Fruit fly (Drosophila melanogaster) whole organism, embryonic: Measurements from ENCODE around the gene CG31793.
A peak's percentile ranks its signal among the peaks of the same experiment; 100 is the strongest.

Experiments
- B-H2 ChIP-seq: fragments of 200-800 bp; sonication (Bioruptor generic); optimal IDR thresholded peaks from 2 replicates; lab custom pipeline; 2018; ENCODE audit warnings: missing biosample characterization, mild to moderate bottlenecking, missing genetic modification characterization
- Blimp-1 ChIP-seq: fragments of 200-800 bp; sonication (Bioruptor generic); optimal IDR thresholded peaks from 3 replicates; lab custom pipeline; 2018; ENCODE audit warnings: missing biosample characterization, missing genetic modification characterization, mild to moderate bottlenecking, moderate library complexity, missing genetic modification reagents
- CG11560 ChIP-seq: fragments of 200-800 bp; sonication (Bioruptor generic); IDR thresholded peaks from 3 replicates; pipeline ENCODE4 v1.3.6; 2022; ENCODE audit warnings: missing biosample characterization, missing genetic modification characterization
- CG11695 ChIP-seq: fragments of 200-800 bp; sonication (Bioruptor generic); IDR thresholded peaks from 3 replicates; pipeline ENCODE4 v1.3.6; 2022; ENCODE audit warnings: missing biosample characterization, missing genetic modification characterization
- CG12071 ChIP-seq: fragments of 200-800 bp; sonication (Bioruptor generic); optimal IDR thresholded peaks from 3 replicates; lab custom pipeline; 2018; ENCODE audit warnings: missing biosample characterization, mild to moderate bottlenecking, missing genetic modification characterization
- CG1233 ChIP-seq: fragments of 200-800 bp; sonication (Bioruptor generic); optimal IDR thresholded peaks from 4 replicates; lab custom pipeline; 2018; ENCODE audit warnings: missing biosample characterization, mild to moderate bottlenecking, missing genetic modification characterization
- CG12391 ChIP-seq: fragments of 200-800 bp; sonication (Bioruptor generic); optimal IDR thresholded peaks from 3 replicates; lab custom pipeline; 2018; ENCODE audit warnings: missing biosample characterization, mild to moderate bottlenecking, missing genetic modification characterization, moderate library complexity
- CG13296 ChIP-seq: fragments of 200-800 bp; sonication (Bioruptor generic); optimal IDR thresholded peaks from 3 replicates; lab custom pipeline; 2018; ENCODE audit warnings: missing biosample characterization, mild to moderate bottlenecking, missing genetic modification characterization
- CG13424 ChIP-seq: fragments of 200-800 bp; sonication (Bioruptor generic); optimal IDR thresholded peaks from 2 replicates; lab custom pipeline; 2019; ENCODE audit warnings: missing biosample characterization, mild to moderate bottlenecking, missing genetic modification characterization, moderate library complexity
- CG14441 ChIP-seq: fragments of 200-800 bp; sonication (Bioruptor generic); IDR thresholded peaks from 2 replicates; pipeline ENCODE4 v1.3.6; 2022; ENCODE audit warnings: missing biosample characterization, missing genetic modification characterization
- CG15514 ChIP-seq: fragments of 200-800 bp; sonication (Bioruptor generic); optimal IDR thresholded peaks from 3 replicates; lab custom pipeline; 2017; ENCODE audit warnings: missing biosample characterization, missing genetic modification characterization, mild to moderate bottlenecking, moderate library complexity, missing genetic modification reagents
- CG17359 ChIP-seq: fragments of 200-800 bp; sonication (Bioruptor generic); optimal IDR thresholded peaks from 3 replicates; lab custom pipeline; 2018; ENCODE audit warnings: missing biosample characterization, mild to moderate bottlenecking, missing genetic modification characterization, moderate library complexity
- CG2875 ChIP-seq: fragments of 200-800 bp; sonication (Bioruptor generic); optimal IDR thresholded peaks from 2 replicates; lab custom pipeline; 2017; ENCODE audit warnings: missing biosample characterization, mild to moderate bottlenecking, missing genetic modification characterization, missing genetic modification reagents
- CG2889 ChIP-seq: fragments of 200-800 bp; sonication (Bioruptor generic); IDR thresholded peaks from 3 replicates; pipeline ENCODE4 v1.3.6; 2022; ENCODE audit warnings: missing biosample characterization, missing genetic modification characterization
- CG31441 ChIP-seq: fragments of 200-800 bp; sonication (Bioruptor generic); IDR thresholded peaks from 2 replicates; pipeline ENCODE4 v1.3.6; 2022; ENCODE audit warnings: missing biosample characterization, missing genetic modification characterization
- CG4854 ChIP-seq: fragments of 200-800 bp; sonication (Bioruptor generic); optimal IDR thresholded peaks from 2 replicates; lab custom pipeline; 2016; ENCODE audit warnings: missing biosample characterization, missing genetic modification characterization, inconsistent platforms
- CG6683 ChIP-seq: fragments of 200-800 bp; sonication (Bioruptor generic); optimal IDR thresholded peaks from 2 replicates; lab custom pipeline; 2017; ENCODE audit warnings: missing biosample characterization, mild to moderate bottlenecking, missing genetic modification characterization, missing genetic modification reagents
- CG6813 ChIP-seq: fragments of 200-800 bp; sonication (Bioruptor generic); optimal IDR thresholded peaks from 2 replicates; lab custom pipeline; 2017; ENCODE audit warnings: missing biosample characterization, missing genetic modification characterization, mild to moderate bottlenecking, moderate library complexity, missing genetic modification reagents
- CG8944 ChIP-seq: fragments of 200-800 bp; sonication (Bioruptor generic); optimal IDR thresholded peaks from 3 replicates; lab custom pipeline; 2016; ENCODE audit warnings: missing biosample characterization, missing genetic modification characterization
- CG9437 ChIP-seq: fragments of 200-800 bp; sonication (Bioruptor generic); optimal IDR thresholded peaks from 2 replicates; lab custom pipeline; 2018; ENCODE audit warnings: missing biosample characterization, mild to moderate bottlenecking, missing genetic modification characterization
- CG9609 ChIP-seq: fragments of 200-800 bp; sonication (Bioruptor generic); optimal IDR thresholded peaks from 3 replicates; lab custom pipeline; 2016; ENCODE audit warnings: missing biosample characterization, missing genetic modification characterization
- CTCF ChIP-seq: fragments of 200-800 bp; sonication (Bioruptor generic); optimal IDR thresholded peaks from 2 replicates; lab custom pipeline; 2017; ENCODE audit warnings: missing biosample characterization, mild to moderate bottlenecking, missing genetic modification characterization, moderate library complexity
- Chrac-16 ChIP-seq: fragments of 200-800 bp; sonication (Bioruptor generic); optimal IDR thresholded peaks from 3 replicates; lab custom pipeline; 2016; ENCODE audit warnings: missing biosample characterization, missing genetic modification characterization
- Elba2 ChIP-seq: fragments of 200-800 bp; sonication (Bioruptor generic); optimal IDR thresholded peaks from 3 replicates; lab custom pipeline; 2016; ENCODE audit warnings: missing biosample characterization, missing genetic modification characterization
- Gug ChIP-seq: fragments of 200-800 bp; sonication (Bioruptor generic); IDR thresholded peaks from 4 replicates; pipeline ENCODE4 v1.3.6; 2022; ENCODE audit warnings: missing biosample characterization, missing genetic modification characterization
- Jarid2 ChIP-seq: fragments of 200-800 bp; sonication (Bioruptor generic); optimal IDR thresholded peaks from 3 replicates; lab custom pipeline; 2017; ENCODE audit warnings: mild to moderate bottlenecking, missing biosample characterization, missing genetic modification reagents, missing genetic modification characterization
- Six4 ChIP-seq: fragments of 200-800 bp; sonication (Bioruptor generic); optimal IDR thresholded peaks from 2 replicates; lab custom pipeline; 2016; ENCODE audit warnings: missing biosample characterization, missing genetic modification characterization
- Xrp1 ChIP-seq: fragments of 200-800 bp; sonication (Bioruptor generic); IDR thresholded peaks from 2 replicates; pipeline ENCODE4 v1.3.6; 2022; ENCODE audit warnings: missing biosample characterization, missing genetic modification characterization
- ato ChIP-seq: fragments of 200-800 bp; sonication (Bioruptor generic); IDR thresholded peaks from 2 replicates; pipeline ENCODE4 v1.3.6; 2022; ENCODE audit warnings: missing biosample characterization, missing genetic modification characterization; ENCODE audit not compliant: partially characterized antibody
- bab2 ChIP-seq: fragments of 200-800 bp; sonication (Bioruptor generic); optimal IDR thresholded peaks from 2 replicates; lab custom pipeline; 2016; ENCODE audit warnings: missing biosample characterization, missing genetic modification characterization
- bsh ChIP-seq, 2 experiments: fragments of 200-800 bp; sonication (Bioruptor generic); optimal IDR thresholded peaks; 2 replicates each; lab custom pipeline; 2017 to 2018; ENCODE audit warnings: mild to moderate bottlenecking in 2 of 2, missing biosample characterization in 2 of 2, missing genetic modification characterization in 2 of 2, moderate library complexity in 1 of 2
- cg ChIP-seq: fragments of 200-800 bp; sonication (Bioruptor generic); optimal IDR thresholded peaks from 3 replicates; lab custom pipeline; 2019; ENCODE audit warnings: missing biosample characterization, mild to moderate bottlenecking, missing genetic modification characterization, moderate library complexity
- cwo ChIP-seq: fragments of 200-800 bp; sonication (Bioruptor generic); optimal IDR thresholded peaks from 3 replicates; lab custom pipeline; 2017; ENCODE audit warnings: missing biosample characterization, missing genetic modification characterization, mild to moderate bottlenecking, moderate library complexity, missing genetic modification reagents
- dpn ChIP-seq, 2 experiments: fragments of 200-800 bp; sonication (Bioruptor generic); optimal IDR thresholded peaks; 3 replicates each; lab custom pipeline; 2016; ENCODE audit warnings: missing biosample characterization in 2 of 2, missing genetic modification characterization in 2 of 2
- exex ChIP-seq: fragments of 200-800 bp; sonication (Bioruptor generic); optimal IDR thresholded peaks from 4 replicates; lab custom pipeline; 2018; ENCODE audit warnings: missing biosample characterization, mild to moderate bottlenecking, missing genetic modification characterization, moderate library complexity
- grau ChIP-seq: fragments of 200-800 bp; optimal IDR thresholded peaks from 3 replicates; lab custom pipeline; 2019; ENCODE audit warnings: missing biosample characterization, mild to moderate bottlenecking, missing genetic modification characterization, moderate library complexity
- hkb ChIP-seq, 2 experiments: fragments of 200-800 bp in 1 of 2; fragments of >200 bp in 1 of 2; sonication (Bioruptor generic) in 1 of 2; IDR thresholded peaks in 1 of 2; optimal IDR thresholded peaks in 1 of 2; 2 replicates each; pipeline versions ENCODE4 v1.3.6 to Lab custom; 2017 to 2022; ENCODE audit warnings: missing biosample characterization in 1 of 2, missing genetic modification characterization in 1 of 2
- ind ChIP-seq: fragments of 200-800 bp; sonication (Bioruptor generic); optimal IDR thresholded peaks from 3 replicates; lab custom pipeline; 2016; ENCODE audit warnings: missing biosample characterization, missing genetic modification characterization
- kah ChIP-seq: fragments of 200-800 bp; sonication (Bioruptor generic); optimal IDR thresholded peaks from 2 replicates; lab custom pipeline; 2018; ENCODE audit warnings: missing biosample characterization, mild to moderate bottlenecking, missing genetic modification characterization
- kni ChIP-seq: fragments of 200-800 bp; sonication (Bioruptor generic); optimal IDR thresholded peaks from 3 replicates; lab custom pipeline; 2017; ENCODE audit warnings: mild to moderate bottlenecking, missing biosample characterization, missing genetic modification reagents, missing genetic modification characterization
- lilli ChIP-seq: fragments of 200-800 bp; sonication (Bioruptor generic); optimal IDR thresholded peaks from 3 replicates; lab custom pipeline; 2016; ENCODE audit warnings: missing biosample characterization, missing genetic modification characterization
- pho ChIP-seq: fragments of 200-800 bp; sonication (Bioruptor generic); optimal IDR thresholded peaks from 2 replicates; lab custom pipeline; 2016; ENCODE audit warnings: missing biosample characterization, missing genetic modification characterization
- pzg ChIP-seq: fragments of 200-800 bp; sonication (Bioruptor generic); optimal IDR thresholded peaks from 3 replicates; lab custom pipeline; 2018; ENCODE audit warnings: missing biosample characterization, mild to moderate bottlenecking, missing genetic modification characterization, moderate library complexity
- ranshi ChIP-seq: fragments of 200-800 bp; sonication (Bioruptor generic); IDR thresholded peaks from 2 replicates; pipeline ENCODE4 v1.3.6; 2022; ENCODE audit warnings: missing biosample characterization, missing genetic modification characterization
- salm ChIP-seq: fragments of 200-800 bp; sonication (Bioruptor generic); optimal IDR thresholded peaks from 2 replicates; lab custom pipeline; 2018; ENCODE audit warnings: missing biosample characterization, mild to moderate bottlenecking, missing genetic modification characterization
- sima ChIP-seq: fragments of 200-800 bp; sonication (Bioruptor generic); optimal IDR thresholded peaks from 2 replicates; lab custom pipeline; 2016; ENCODE audit warnings: missing biosample characterization, missing genetic modification characterization
- slp2 ChIP-seq: fragments of 200-800 bp; sonication (Bioruptor generic); optimal IDR thresholded peaks from 2 replicates; lab custom pipeline; 2016; ENCODE audit warnings: missing biosample characterization, missing genetic modification characterization
- sob ChIP-seq: fragments of 200-800 bp; sonication (Bioruptor generic); IDR thresholded peaks from 2 replicates; pipeline ENCODE4 v1.3.6; 2022; ENCODE audit warnings: missing biosample characterization, missing genetic modification characterization

CG31793 gene

DNA sequence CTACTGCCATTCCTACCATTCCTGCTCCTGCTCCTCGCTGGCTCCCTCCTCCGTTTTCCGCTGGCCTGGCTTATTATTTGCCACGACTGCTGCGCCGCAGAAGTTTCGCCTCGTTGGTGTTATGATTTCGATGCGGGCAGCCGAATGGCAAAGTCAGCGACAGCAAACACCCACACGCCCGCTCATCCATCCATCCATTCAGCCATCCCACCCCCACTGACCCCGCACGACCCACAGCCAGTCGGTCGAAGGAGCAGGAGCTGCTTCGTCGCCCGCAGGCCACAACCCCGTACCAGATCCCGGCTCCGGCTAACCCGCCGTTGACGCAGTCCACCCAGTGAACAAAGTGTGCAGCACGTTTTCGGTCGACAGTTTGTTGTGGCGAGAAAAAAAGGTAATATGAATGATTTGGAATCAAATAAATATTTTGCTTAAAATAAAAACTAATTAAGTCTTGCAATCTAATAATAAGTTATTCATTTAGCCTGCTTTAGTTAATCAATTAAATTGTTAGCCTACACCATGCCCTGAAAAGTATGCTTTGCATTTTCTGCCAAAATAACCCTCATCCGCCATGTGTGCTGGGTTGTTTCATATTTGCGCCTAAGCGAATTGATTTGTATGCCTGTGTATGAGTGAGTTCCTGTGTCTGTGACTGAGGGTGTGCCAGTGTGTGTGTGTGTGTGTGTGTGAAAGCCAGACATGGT, 23.5 kb downstream of the CG31793 start (continued):
- TF ChIP-seq CG8944 (GFP tag; lab: Kevin White, UChicago): no peak
- TF ChIP-seq ind: peak; percentile 34
- no peak for TF ChIP-seq CG4854 (GFP tag; lab: Kevin White, UChicago)
- no peak for TF ChIP-seq sima
- no peak for TF ChIP-seq CG11560 (tag; lab: Robert Waterston, UW)
- TF ChIP-seq CG2875 (GFP tag; lab: Kevin White, UChicago): peak; percentile 8
- TF ChIP-seq CG9437 (GFP tag; lab: Kevin White, UChicago): peak; percentile 38
- peak; percentile 46; the same call in 1 of the 3 replicates for TF ChIP-seq CG11695
- peak; percentile 75 for TF ChIP-seq grau
- TF ChIP-seq lilli (GFP tag; lab: Kevin White, UChicago): peak; percentile 54
- TF ChIP-seq ato (GFP tag; lab: Robert Waterston, UW): no peak
- TF ChIP-seq CTCF (GFP tag; lab: Kevin White, UChicago): no peak
- TF ChIP-seq bab2 (GFP tag; lab: Kevin White, UChicago): peak; percentile 27
- TF ChIP-seq exex (tag; lab: Kevin White, UChicago): peak; percentile 33
- TF ChIP-seq CG13424 (tag; lab: Kevin White, UChicago): peak; percentile 70
- TF ChIP-seq kah (GFP tag; lab: Kevin White, UChicago): peak; percentile 28
- TF ChIP-seq salm (tag; lab: Kevin White, UChicago): peak; percentile 11
- no peak for TF ChIP-seq pzg (GFP tag; lab: Kevin White, UChicago)
- TF ChIP-seq CG12071 (GFP tag; lab: Kevin White, UChicago): peak; percentile 25
- TF ChIP-seq Blimp-1 (GFP tag; lab: Kevin White, UChicago): peak; percentile 34
- peak; percentile 9; the same call in 1 of the 4 replicates for TF ChIP-seq Gug (GFP tag; lab: Robert Waterston, UW)
- 0 out of 2 replicates have a peak, but pooled peaks have one; percentile 18 for TF ChIP-seq CG14441
- peak; percentile 43 for TF ChIP-seq CG15514
- no peak for TF ChIP-seq hkb (optimal IDR thresholded peaks at IDR 0.05; lab: Kevin White, UChicago)
- TF ChIP-seq hkb (GFP tag; IDR thresholded peaks at IDR 0.05; lab: Robert Waterston, UW): peak; percentile 49; the same call in 1 of the 2 replicates
- TF ChIP-seq Xrp1 (GFP tag; lab: Robert Waterston, UW): peak; percentile 42; the same call in 1 of the 2 replicates
- TF ChIP-seq CG12391: peak; percentile 66
- TF ChIP-seq CG13296 (GFP tag; lab: Kevin White, UChicago): peak; percentile 77
- peak; percentile 38; the same call in 1 of the 2 replicates for TF ChIP-seq ranshi (GFP tag; lab: Robert Waterston, UW)
- TF ChIP-seq slp2 (GFP tag; lab: Kevin White, UChicago): no peak
- TF ChIP-seq Jarid2: peak; percentile 28
- peak; percentile 48 for TF ChIP-seq CG6813
- TF ChIP-seq Chrac-16 (GFP tag; lab: Kevin White, UChicago): peak; percentile 23
- peak; percentile 57 for TF ChIP-seq CG17359 (tag; lab: Kevin White, UChicago)
- no peak for TF ChIP-seq CG9609 (GFP tag; lab: Kevin White, UChicago)
- no peak for TF ChIP-seq Six4 (GFP tag; lab: Kevin White, UChicago)
- TF ChIP-seq kni: no peak
- TF ChIP-seq CG2889: no peak
- TF ChIP-seq CG31441 (GFP tag; lab: Robert Waterston, UW): peak; percentile 64
- peak; percentile 28 for TF ChIP-seq cg (GFP tag; lab: Kevin White, UChicago)
- peak; percentile 35; the same call in 1 of the 2 replicates for TF ChIP-seq sob (GFP tag; lab: Robert Waterston, UW)
- peak in 1 of 2 experiments; percentile 28 for TF ChIP-seq bsh (GFP tag; optimal IDR thresholded peaks at IDR 0.05; lab: Kevin White, UChicago)
- TF ChIP-seq B-H2: peak; percentile 70
- peak; percentile 68 for TF ChIP-seq cwo (GFP tag; lab: Kevin White, UChicago)
- no peak for TF ChIP-seq Elba2 (GFP tag; lab: Kevin White, UChicago)
- TF ChIP-seq pho (GFP tag; lab: Kevin White, UChicago): peak; percentile 34
- peak; percentile 23 to 26 for TF ChIP-seq dpn (GFP tag; optimal IDR thresholded peaks at IDR 0.05; lab: Kevin White, UChicago)
- peak; percentile 53 for TF ChIP-seq CG1233 (GFP tag; lab: Kevin White, UChicago)
- TF ChIP-seq CG6683 (GFP tag; lab: Kevin White, UChicago): peak; percentile 65
